Fruit fly (Drosophila melanogaster) whole organism, embryonic: ENCODE data around the gene CG11396.
A peak's percentile ranks its signal among the peaks of the same experiment; 100 is the strongest.

Experiments used
- B-H1 ChIP-seq: fragments of 200-800 bp; sonication (Bioruptor generic); IDR thresholded peaks from 3 replicates; pipeline ENCODE4 v1.3.6; 2022; ENCODE audit warnings: missing biosample characterization, missing genetic modification characterization
- C15 ChIP-seq: fragments of 200-800 bp; sonication (Bioruptor generic); IDR thresholded peaks from 3 replicates; pipeline ENCODE4 v1.3.6; 2022; ENCODE audit warnings: missing biosample characterization, missing genetic modification characterization
- CG11696 ChIP-seq: fragments of 200-800 bp; sonication (Bioruptor generic); IDR thresholded peaks from 2 replicates; pipeline ENCODE4 v1.3.6; 2022; ENCODE audit warnings: missing biosample characterization, missing genetic modification characterization
- CG12659 ChIP-seq: fragments of 200-800 bp; sonication (Bioruptor generic); optimal IDR thresholded peaks from 3 replicates; lab custom pipeline; 2017; ENCODE audit warnings: mild to moderate bottlenecking, missing biosample characterization, missing genetic modification reagents, missing genetic modification characterization
- CG13775 ChIP-seq: fragments of 200-800 bp; sonication (Bioruptor generic); optimal IDR thresholded peaks from 3 replicates; lab custom pipeline; 2017; ENCODE audit warnings: missing biosample characterization, mild to moderate bottlenecking, missing genetic modification characterization
- CG14860 ChIP-seq: fragments of 200-800 bp; sonication (Bioruptor generic); IDR thresholded peaks from 3 replicates; pipeline ENCODE4 v1.3.6; 2022; ENCODE audit warnings: missing biosample characterization, missing genetic modification characterization; ENCODE audit not compliant: partially characterized antibody
- CG16863 ChIP-seq: fragments of 200-800 bp; sonication (Bioruptor generic); optimal IDR thresholded peaks from 3 replicates; lab custom pipeline; 2016; ENCODE audit warnings: missing biosample characterization, missing genetic modification characterization
- CG2889 ChIP-seq: fragments of 200-800 bp; sonication (Bioruptor generic); IDR thresholded peaks from 3 replicates; pipeline ENCODE4 v1.3.6; 2022; ENCODE audit warnings: missing biosample characterization, missing genetic modification characterization
- CG3407 ChIP-seq: fragments of 200-800 bp; sonication (Bioruptor generic); optimal IDR thresholded peaks from 2 replicates; lab custom pipeline; 2018; ENCODE audit warnings: missing biosample characterization, mild to moderate bottlenecking, missing genetic modification characterization
- CG4328 ChIP-seq: fragments of 200-800 bp; sonication (Bioruptor generic); optimal IDR thresholded peaks from 3 replicates; lab custom pipeline; 2017; ENCODE audit warnings: missing biosample characterization, missing genetic modification reagents, missing genetic modification characterization
- CG8944 ChIP-seq: fragments of 200-800 bp; sonication (Bioruptor generic); optimal IDR thresholded peaks from 3 replicates; lab custom pipeline; 2016; ENCODE audit warnings: missing biosample characterization, missing genetic modification characterization
- D ChIP-seq, 2 experiments: fragments of 200-800 bp in 1 of 2; fragments of >200 bp in 1 of 2; sonication (Bioruptor generic) in 1 of 2; optimal IDR thresholded peaks; 2 replicates in 1 of 2; 3 replicates in 1 of 2; lab custom pipeline; 2017; ENCODE audit warnings: mild to moderate bottlenecking in 1 of 2, missing biosample characterization in 1 of 2, missing genetic modification characterization in 1 of 2, missing genetic modification reagents in 1 of 2
- Dp ChIP-seq: fragments of 200-800 bp; sonication (Bioruptor generic); optimal IDR thresholded peaks from 2 replicates; lab custom pipeline; 2018; ENCODE audit warnings: missing biosample characterization, mild to moderate bottlenecking, missing genetic modification characterization, moderate library complexity
- Drgx ChIP-seq: fragments of 200-800 bp; sonication (Bioruptor generic); IDR thresholded peaks from 2 replicates; pipeline ENCODE4 v1.3.6; 2022; ENCODE audit warnings: missing biosample characterization, missing genetic modification characterization
- E2f1 ChIP-seq: fragments of 200-800 bp; sonication (Bioruptor generic); IDR thresholded peaks from 2 replicates; pipeline ENCODE4 v1.3.6; 2022; ENCODE audit warnings: missing biosample characterization, missing genetic modification characterization
- Fer1 ChIP-seq: fragments of 200-800 bp; sonication (Bioruptor generic); optimal IDR thresholded peaks from 2 replicates; lab custom pipeline; 2017; ENCODE audit warnings: missing biosample characterization, mild to moderate bottlenecking, missing genetic modification characterization
- GATAe ChIP-seq: fragments of 200-800 bp; sonication (Bioruptor generic); conservative IDR thresholded peaks from 2 replicates; pipeline ENCODE4 v1.3.6; 2022; ENCODE audit warnings: missing biosample characterization, missing genetic modification characterization
- HLH54F ChIP-seq: fragments of 200-800 bp; sonication (Bioruptor generic); optimal IDR thresholded peaks from 3 replicates; lab custom pipeline; 2016; ENCODE audit warnings: missing biosample characterization, missing genetic modification characterization
- Hand ChIP-seq: fragments of 200-800 bp; sonication (Bioruptor generic); optimal IDR thresholded peaks from 2 replicates; lab custom pipeline; 2017; ENCODE audit warnings: mild to moderate bottlenecking, missing biosample characterization, missing genetic modification reagents, missing genetic modification characterization
- Hr78 ChIP-seq, 2 experiments: fragments of 200-800 bp in 1 of 2; fragments of >200 bp in 1 of 2; sonication (Bioruptor generic) in 1 of 2; optimal IDR thresholded peaks; 2 replicates each; lab custom pipeline; 2017 to 2019; ENCODE audit warnings: missing biosample characterization in 2 of 2, missing genetic modification characterization in 2 of 2, mild to moderate bottlenecking in 1 of 2, moderate library complexity in 1 of 2
- Lpt ChIP-seq: fragments of >200 bp; optimal IDR thresholded peaks from 2 replicates; lab custom pipeline; 2018; ENCODE audit warnings: missing biosample characterization, missing genetic modification characterization
- Pdp1 ChIP-seq, 2 experiments: fragments of 200-800 bp; sonication (Bioruptor generic); optimal IDR thresholded peaks; 3 replicates each; lab custom pipeline; 2016; ENCODE audit warnings: missing biosample characterization in 2 of 2, missing genetic modification characterization in 2 of 2, mild to moderate bottlenecking in 1 of 2, moderate library complexity in 1 of 2
- Sin3A ChIP-seq: fragments of >200 bp; optimal IDR thresholded peaks from 2 replicates; lab custom pipeline; 2018
- al ChIP-seq: fragments of 200-800 bp; sonication (Bioruptor generic); IDR thresholded peaks from 2 replicates; pipeline ENCODE4 v1.3.6; 2022; ENCODE audit warnings: missing biosample characterization, missing genetic modification characterization
- ase ChIP-seq: fragments of 200-800 bp; sonication (Bioruptor generic); IDR thresholded peaks from 3 replicates; pipeline ENCODE4 v1.3.6; 2022; ENCODE audit warnings: missing biosample characterization, missing genetic modification characterization
- az2 ChIP-seq: fragments of 200-800 bp; sonication (Bioruptor generic); optimal IDR thresholded peaks from 3 replicates; lab custom pipeline; 2016; ENCODE audit warnings: missing biosample characterization, missing genetic modification characterization
- br ChIP-seq: fragments of >200 bp; optimal IDR thresholded peaks from 2 replicates; lab custom pipeline; 2017
- cad ChIP-seq: fragments of >200 bp; optimal IDR thresholded peaks from 2 replicates; lab custom pipeline; 2017; ENCODE audit warnings: missing biosample characterization, missing genetic modification characterization
- cato ChIP-seq: fragments of 200-800 bp; sonication (Bioruptor generic); optimal IDR thresholded peaks from 2 replicates; lab custom pipeline; 2016; ENCODE audit warnings: missing biosample characterization, missing genetic modification characterization, borderline replicate concordance
- cwo ChIP-seq: fragments of 200-800 bp; sonication (Bioruptor generic); optimal IDR thresholded peaks from 3 replicates; lab custom pipeline; 2017; ENCODE audit warnings: missing biosample characterization, missing genetic modification characterization, mild to moderate bottlenecking, moderate library complexity, missing genetic modification reagents
- ems ChIP-seq: fragments of 200-800 bp; sonication (Bioruptor generic); optimal IDR thresholded peaks from 3 replicates; lab custom pipeline; 2016; ENCODE audit warnings: missing biosample characterization, missing genetic modification characterization
- fd64A ChIP-seq: fragments of 200-800 bp; sonication (Bioruptor generic); optimal IDR thresholded peaks from 3 replicates; lab custom pipeline; 2018; ENCODE audit warnings: missing biosample characterization, mild to moderate bottlenecking, missing genetic modification characterization
- ftz-f1 ChIP-seq: fragments of 200-800 bp; sonication (Bioruptor generic); optimal IDR thresholded peaks from 2 replicates; lab custom pipeline; 2016; ENCODE audit warnings: missing biosample characterization, missing genetic modification characterization
- gt ChIP-seq: fragments of 200-800 bp; sonication (Bioruptor generic); IDR thresholded peaks from 2 replicates; pipeline ENCODE4 v1.3.6; 2022; ENCODE audit warnings: missing biosample characterization, missing genetic modification characterization
- jigr1 ChIP-seq: fragments of 200-800 bp; sonication (Bioruptor generic); IDR thresholded peaks from 3 replicates; pipeline ENCODE4 v1.3.6; 2022; ENCODE audit warnings: missing biosample characterization, missing genetic modification characterization
- lov ChIP-seq, 2 experiments: fragments of 200-800 bp in 1 of 2; fragments of >200 bp in 1 of 2; sonication (Bioruptor generic) in 1 of 2; IDR thresholded peaks in 1 of 2; optimal IDR thresholded peaks in 1 of 2; 2 replicates in 1 of 2; 3 replicates in 1 of 2; pipeline versions ENCODE4 v1.3.6 to Lab custom; 2017 to 2022; ENCODE audit warnings: missing biosample characterization in 1 of 2, missing genetic modification characterization in 1 of 2
- nerfin-2 ChIP-seq: fragments of 200-800 bp; sonication (Bioruptor generic); IDR thresholded peaks from 2 replicates; pipeline ENCODE4 v1.3.6; 2022; ENCODE audit warnings: missing biosample characterization, missing genetic modification characterization; ENCODE audit not compliant: partially characterized antibody
- p53 ChIP-seq: fragments of 200-800 bp; sonication (Bioruptor generic); optimal IDR thresholded peaks from 2 replicates; lab custom pipeline; 2016; ENCODE audit warnings: missing biosample characterization, missing genetic modification characterization
- prd ChIP-seq, 3 experiments: fragments of >200 bp in 2 of 3; fragments of 200-800 bp in 1 of 3; sonication (Bioruptor generic) in 1 of 3; optimal IDR thresholded peaks in 2 of 3; IDR thresholded peaks in 1 of 3; 2 replicates in 2 of 3; 3 replicates in 1 of 3; pipeline versions ENCODE4 v1.3.6 to Lab custom; 2017 to 2022; ENCODE audit warnings: missing biosample characterization in 1 of 3, missing genetic modification characterization in 1 of 3
- pum ChIP-seq: fragments of 200-800 bp; sonication (Bioruptor generic); optimal IDR thresholded peaks from 2 replicates; lab custom pipeline; 2016; ENCODE audit warnings: missing biosample characterization, missing genetic modification characterization
- pzg ChIP-seq: fragments of 200-800 bp; sonication (Bioruptor generic); optimal IDR thresholded peaks from 3 replicates; lab custom pipeline; 2018; ENCODE audit warnings: missing biosample characterization, mild to moderate bottlenecking, missing genetic modification characterization, moderate library complexity
- sc ChIP-seq, 3 experiments: fragments of >200 bp in 2 of 3; fragments of 200-800 bp in 1 of 3; sonication (Bioruptor generic) in 1 of 3; optimal IDR thresholded peaks; 2 replicates in 2 of 3; 3 replicates in 1 of 3; lab custom pipeline; 2017; ENCODE audit warnings: mild to moderate bottlenecking in 1 of 3, missing biosample characterization in 1 of 3, missing genetic modification characterization in 1 of 3, missing genetic modification reagents in 1 of 3
- sd ChIP-seq: fragments of 200-800 bp; sonication (Bioruptor generic); optimal IDR thresholded peaks from 3 replicates; lab custom pipeline; 2018; ENCODE audit warnings: missing biosample characterization, mild to moderate bottlenecking, missing genetic modification characterization, moderate library complexity
- seq ChIP-seq: fragments of 200-800 bp; sonication (Bioruptor generic); IDR thresholded peaks from 2 replicates; pipeline ENCODE4 v1.3.6; 2022; ENCODE audit warnings: missing biosample characterization, missing genetic modification characterization
- sqz ChIP-seq: fragments of 200-800 bp; sonication (Bioruptor generic); optimal IDR thresholded peaks from 3 replicates; lab custom pipeline; 2018; ENCODE audit warnings: missing biosample characterization, mild to moderate bottlenecking, missing genetic modification characterization
- usp ChIP-seq: fragments of >200 bp; optimal IDR thresholded peaks from 2 replicates; lab custom pipeline; 2017; ENCODE audit warnings: missing biosample characterization, missing genetic modification characterization
- wek ChIP-seq: fragments of 200-800 bp; sonication (Bioruptor generic); optimal IDR thresholded peaks from 3 replicates; lab custom pipeline; 2018; ENCODE audit warnings: missing biosample characterization, mild to moderate bottlenecking, missing genetic modification characterization, moderate library complexity

Gene CG11396

DNA sequence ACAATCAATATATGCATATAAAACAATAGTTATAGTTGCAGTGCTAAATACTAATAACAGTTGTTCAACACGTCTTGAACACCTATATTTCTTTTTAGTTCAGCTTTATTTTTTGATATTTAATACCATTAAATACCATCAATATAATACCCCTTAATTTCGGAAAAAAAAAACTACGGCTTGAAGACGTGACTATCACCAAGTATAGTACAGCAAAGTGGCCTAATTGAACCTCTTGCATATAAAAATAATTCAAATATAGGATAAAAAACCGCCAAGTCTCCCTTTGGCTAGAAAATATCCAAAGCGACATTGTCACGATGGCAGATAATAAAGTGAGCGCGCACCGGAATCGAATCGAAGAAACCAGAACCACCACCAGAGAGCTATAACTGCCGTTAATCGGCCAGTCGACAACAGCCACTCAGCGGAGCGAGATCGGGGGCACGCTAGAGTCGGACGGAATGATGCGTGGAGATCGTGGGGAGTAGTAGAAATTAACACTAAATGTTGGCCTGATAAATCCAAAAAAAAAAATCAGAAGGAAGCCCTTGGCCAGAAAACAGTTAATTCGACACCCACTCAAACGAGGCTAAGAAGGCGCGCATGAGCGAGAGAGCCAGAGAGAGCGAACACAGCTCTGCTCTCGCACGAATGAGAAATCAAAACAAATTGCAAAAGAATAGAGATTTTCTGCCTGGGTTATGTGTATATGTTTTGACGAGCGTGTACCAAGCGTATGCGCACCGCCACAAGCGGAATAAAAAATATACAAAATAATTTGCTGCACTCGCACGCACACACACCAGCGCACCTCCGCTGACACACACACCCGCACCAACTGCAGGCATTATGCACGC, 2.9 kb downstream of the CG11396 start (continued):
- TF ChIP-seq GATAe (GFP tag; lab: Robert Waterston, UW): no peak
- TF ChIP-seq Hr78 (GFP tag; optimal IDR thresholded peaks at IDR 0.05; lab: Kevin White, UChicago): no peak
- TF ChIP-seq al (GFP tag; lab: Robert Waterston, UW): no peak
- no peak for TF ChIP-seq cato (GFP tag; lab: Kevin White, UChicago)
- peak; percentile 19 for TF ChIP-seq ems (GFP tag; lab: Kevin White, UChicago)
- 0 out of 2 replicates have a peak, but pooled peaks have one; percentile 16 for TF ChIP-seq CG11696
- peak; percentile 60 for TF ChIP-seq CG12659 (GFP tag; lab: Kevin White, UChicago)
- TF ChIP-seq pum (GFP tag; lab: Kevin White, UChicago): no peak
- no peak for TF ChIP-seq CG16863 (GFP tag; lab: Kevin White, UChicago)
- no peak for TF ChIP-seq wek (GFP tag; lab: Kevin White, UChicago)
- TF ChIP-seq sd (tag; lab: Kevin White, UChicago): no peak
- peak; percentile 46; the same call in 1 of the 2 replicates for TF ChIP-seq Drgx (GFP tag; lab: Robert Waterston, UW)
- no peak for TF ChIP-seq fd64A (GFP tag; lab: Kevin White, UChicago)
- peak; percentile 37 for TF ChIP-seq CG13775 (GFP tag; lab: Kevin White, UChicago)
- no peak for TF ChIP-seq lov (optimal IDR thresholded peaks at IDR 0.05; lab: Kevin White, UChicago)
- no peak for TF ChIP-seq lov (GFP tag; IDR thresholded peaks at IDR 0.05; lab: Robert Waterston, UW)
- peak; percentile 2 for TF ChIP-seq HLH54F
- TF ChIP-seq CG8944: no peak
- TF ChIP-seq Hand: peak; percentile 8
- no peak for TF ChIP-seq Sin3A (lab: Kevin White, UChicago)
- TF ChIP-seq cwo (GFP tag; lab: Kevin White, UChicago): no peak
- TF ChIP-seq cad (GFP tag; lab: Kevin White, UChicago): peak; percentile 19
- no peak for TF ChIP-seq Dp (GFP tag; lab: Kevin White, UChicago)
- peak; percentile 51 for TF ChIP-seq Fer1
- no peak for TF ChIP-seq Lpt (GFP tag; lab: Kevin White, UChicago)
- no peak for TF ChIP-seq prd (optimal IDR thresholded peaks at IDR 0.05; lab: Kevin White, UChicago)
- peak; percentile 47; the same call in 2 of the 3 replicates for TF ChIP-seq prd (GFP tag; IDR thresholded peaks at IDR 0.05; lab: Robert Waterston, UW)
- no peak for TF ChIP-seq br (lab: Kevin White, UChicago)
- no peak for TF ChIP-seq C15 (GFP tag; lab: Robert Waterston, UW)
- TF ChIP-seq p53 (GFP tag; lab: Kevin White, UChicago): no peak
- TF ChIP-seq nerfin-2 (GFP tag; lab: Robert Waterston, UW): peak; percentile 48; the same call in 1 of the 2 replicates
- peak; percentile 4 to 65 for TF ChIP-seq Pdp1 (GFP tag; optimal IDR thresholded peaks at IDR 0.05; lab: Kevin White, UChicago)
- TF ChIP-seq sc (optimal IDR thresholded peaks at IDR 0.05; lab: Kevin White, UChicago): no peak
- no peak for TF ChIP-seq sc (GFP tag; optimal IDR thresholded peaks at IDR 0.05; lab: Kevin White, UChicago)
- peak; percentile 16 for TF ChIP-seq az2 (GFP tag; lab: Kevin White, UChicago)
- no peak for TF ChIP-seq usp
- TF ChIP-seq CG4328: no peak
- TF ChIP-seq D (optimal IDR thresholded peaks at IDR 0.05; lab: Kevin White, UChicago): no peak
- TF ChIP-seq D (GFP tag; optimal IDR thresholded peaks at IDR 0.05; lab: Kevin White, UChicago): peak; percentile 41
- TF ChIP-seq B-H1 (GFP tag; lab: Robert Waterston, UW): no peak; the same call in 2 of the 3 replicates
- TF ChIP-seq gt: no peak
- TF ChIP-seq CG14860: no peak
- TF ChIP-seq CG3407 (GFP tag; lab: Kevin White, UChicago): no peak
- TF ChIP-seq E2f1: no peak; the same call in 1 of the 2 replicates
- no peak for TF ChIP-seq jigr1 (GFP tag; lab: Robert Waterston, UW)
- TF ChIP-seq ftz-f1 (GFP tag; lab: Kevin White, UChicago): peak; percentile 80
- peak; percentile 12 for TF ChIP-seq pzg (GFP tag; lab: Kevin White, UChicago)
- TF ChIP-seq sqz (GFP tag; lab: Kevin White, UChicago): peak; percentile 84
- no peak for TF ChIP-seq ase
- peak; percentile 41; the same call in 1 of the 2 replicates for TF ChIP-seq seq (GFP tag; lab: Robert Waterston, UW)
- TF ChIP-seq CG2889 (GFP tag; lab: Robert Waterston, UW): no peak
